Fruit fly (Drosophila melanogaster) whole organism, embryonic: Measurements from ENCODE around the gene CG13247.

Source experiments
- B-H2 ChIP-seq: fragments of 200-800 bp; sonication (Bioruptor generic); optimal IDR thresholded peaks from 2 replicates; lab custom pipeline; 2018; ENCODE audit warnings: missing biosample characterization, mild to moderate bottlenecking, missing genetic modification characterization
- Bgb ChIP-seq: fragments of 200-800 bp; sonication (Bioruptor generic); IDR thresholded peaks from 2 replicates; pipeline ENCODE4 v1.3.6; 2022; ENCODE audit warnings: missing biosample characterization, missing genetic modification characterization; ENCODE audit not compliant: partially characterized antibody
- CG11398 ChIP-seq: fragments of 200-800 bp; sonication (Bioruptor generic); optimal IDR thresholded peaks from 2 replicates; lab custom pipeline; 2016; ENCODE audit warnings: missing biosample characterization, missing genetic modification characterization
- CG11504 ChIP-seq: fragments of 200-800 bp; sonication (Bioruptor generic); optimal IDR thresholded peaks from 3 replicates; lab custom pipeline; 2019; ENCODE audit warnings: missing biosample characterization, mild to moderate bottlenecking, missing genetic modification characterization, moderate library complexity
- CG11723 ChIP-seq: fragments of 200-800 bp; sonication (Bioruptor generic); optimal IDR thresholded peaks from 2 replicates; lab custom pipeline; 2017; ENCODE audit warnings: missing biosample characterization, mild to moderate bottlenecking, missing genetic modification characterization
- CG12659 ChIP-seq: fragments of 200-800 bp; sonication (Bioruptor generic); optimal IDR thresholded peaks from 3 replicates; lab custom pipeline; 2017; ENCODE audit warnings: mild to moderate bottlenecking, missing biosample characterization, missing genetic modification reagents, missing genetic modification characterization
- CG13624 ChIP-seq: fragments of 200-800 bp; sonication (Bioruptor generic); optimal IDR thresholded peaks from 2 replicates; lab custom pipeline; 2016; ENCODE audit warnings: missing biosample characterization, missing genetic modification characterization
- CG14441 ChIP-seq: fragments of 200-800 bp; sonication (Bioruptor generic); IDR thresholded peaks from 2 replicates; pipeline ENCODE4 v1.3.6; 2022; ENCODE audit warnings: missing biosample characterization, missing genetic modification characterization
- CG1602 ChIP-seq: fragments of 200-800 bp; sonication (Bioruptor generic); optimal IDR thresholded peaks from 3 replicates; lab custom pipeline; 2016; ENCODE audit warnings: missing biosample characterization, missing genetic modification characterization
- CG17385 ChIP-seq: fragments of 200-800 bp; sonication (Bioruptor generic); optimal IDR thresholded peaks from 3 replicates; lab custom pipeline; 2018; ENCODE audit warnings: missing biosample characterization, mild to moderate bottlenecking, missing genetic modification characterization
- CG2199 ChIP-seq: fragments of 200-800 bp; sonication (Bioruptor generic); IDR thresholded peaks from 3 replicates; pipeline ENCODE4 v1.3.6; 2022; ENCODE audit warnings: missing biosample characterization, missing genetic modification characterization
- CG30020 ChIP-seq: fragments of 200-800 bp; optimal IDR thresholded peaks from 2 replicates; lab custom pipeline; 2019; ENCODE audit warnings: missing biosample characterization, mild to moderate bottlenecking, missing genetic modification characterization, moderate library complexity
- CG31224 ChIP-seq: fragments of 200-800 bp; sonication (Bioruptor generic); IDR thresholded peaks from 2 replicates; pipeline ENCODE4 v1.3.6; 2022; ENCODE audit warnings: missing biosample characterization, missing genetic modification characterization
- CG31441 ChIP-seq: fragments of 200-800 bp; sonication (Bioruptor generic); IDR thresholded peaks from 2 replicates; pipeline ENCODE4 v1.3.6; 2022; ENCODE audit warnings: missing biosample characterization, missing genetic modification characterization
- CG3163 ChIP-seq: fragments of 200-800 bp; sonication (Bioruptor generic); optimal IDR thresholded peaks from 3 replicates; lab custom pipeline; 2016; ENCODE audit warnings: missing biosample characterization, missing genetic modification characterization
- CG3281 ChIP-seq: fragments of 200-800 bp; sonication (Bioruptor generic); optimal IDR thresholded peaks from 3 replicates; lab custom pipeline; 2017; ENCODE audit warnings: missing biosample characterization, mild to moderate bottlenecking, missing genetic modification characterization
- CG33213 ChIP-seq: fragments of 200-800 bp; sonication (Bioruptor generic); optimal IDR thresholded peaks from 3 replicates; lab custom pipeline; 2016; ENCODE audit warnings: missing biosample characterization, missing genetic modification characterization
- CG34224 ChIP-seq: fragments of 200-800 bp; sonication (Bioruptor generic); IDR thresholded peaks from 3 replicates; pipeline ENCODE4 v1.3.6; 2022; ENCODE audit warnings: missing biosample characterization, missing genetic modification characterization; ENCODE audit not compliant: partially characterized antibody
- CG3995 ChIP-seq: fragments of 200-800 bp; sonication (Bioruptor generic); optimal IDR thresholded peaks from 3 replicates; lab custom pipeline; 2016; ENCODE audit warnings: missing biosample characterization, missing genetic modification characterization
- CG4854 ChIP-seq: fragments of 200-800 bp; sonication (Bioruptor generic); optimal IDR thresholded peaks from 2 replicates; lab custom pipeline; 2016; ENCODE audit warnings: missing biosample characterization, missing genetic modification characterization, inconsistent platforms
- CG7372 ChIP-seq: fragments of 200-800 bp; sonication (Bioruptor generic); IDR thresholded peaks from 2 replicates; pipeline ENCODE4 v1.3.6; 2022; ENCODE audit warnings: missing biosample characterization, missing genetic modification characterization
- CG8290 ChIP-seq, 3 experiments: fragments of 200-800 bp; sonication (Bioruptor generic); optimal IDR thresholded peaks; 2 replicates each; lab custom pipeline; 2016 to 2019; ENCODE audit warnings: missing biosample characterization in 3 of 3, missing genetic modification characterization in 3 of 3, mild to moderate bottlenecking in 2 of 3, moderate library complexity in 1 of 3
- CG8944 ChIP-seq: fragments of 200-800 bp; sonication (Bioruptor generic); optimal IDR thresholded peaks from 3 replicates; lab custom pipeline; 2016; ENCODE audit warnings: missing biosample characterization, missing genetic modification characterization
- CHES-1-like ChIP-seq: fragments of 200-800 bp; sonication (Bioruptor generic); optimal IDR thresholded peaks from 2 replicates; lab custom pipeline; 2016; ENCODE audit warnings: missing biosample characterization, missing genetic modification characterization
- Camta ChIP-seq: fragments of 200-800 bp; sonication (Bioruptor generic); optimal IDR thresholded peaks from 2 replicates; lab custom pipeline; 2016; ENCODE audit warnings: missing biosample characterization, missing genetic modification characterization
- Fer2 ChIP-seq: fragments of 200-800 bp; sonication (Bioruptor generic); optimal IDR thresholded peaks from 2 replicates; lab custom pipeline; 2018; ENCODE audit warnings: missing biosample characterization, mild to moderate bottlenecking, missing genetic modification characterization, moderate library complexity
- Hand ChIP-seq: fragments of 200-800 bp; sonication (Bioruptor generic); optimal IDR thresholded peaks from 2 replicates; lab custom pipeline; 2017; ENCODE audit warnings: mild to moderate bottlenecking, missing biosample characterization, missing genetic modification reagents, missing genetic modification characterization
- Hsf ChIP-seq: fragments of 200-800 bp; sonication (Bioruptor generic); optimal IDR thresholded peaks from 3 replicates; lab custom pipeline; 2016; ENCODE audit warnings: missing biosample characterization, missing genetic modification characterization
- Mad ChIP-seq: fragments of 200-800 bp; sonication (Bioruptor generic); optimal IDR thresholded peaks from 2 replicates; lab custom pipeline; 2016; ENCODE audit warnings: missing biosample characterization, missing genetic modification characterization
- NC2β ChIP-seq: fragments of 200-800 bp; sonication (Bioruptor generic); optimal IDR thresholded peaks from 2 replicates; lab custom pipeline; 2016; ENCODE audit warnings: missing biosample characterization, missing genetic modification characterization
- Side ChIP-seq: fragments of 200-800 bp; sonication (Bioruptor generic); optimal IDR thresholded peaks from 2 replicates; lab custom pipeline; 2016; ENCODE audit warnings: missing biosample characterization, missing genetic modification characterization
- Sox100B ChIP-seq: fragments of 200-800 bp; sonication (Bioruptor generic); optimal IDR thresholded peaks from 3 replicates; lab custom pipeline; 2018; ENCODE audit warnings: missing biosample characterization, mild to moderate bottlenecking, missing genetic modification characterization
- aop ChIP-seq: fragments of 200-800 bp; sonication (Bioruptor generic); IDR thresholded peaks from 2 replicates; pipeline ENCODE4 v1.3.6; 2022; ENCODE audit warnings: missing biosample characterization, missing genetic modification characterization
- az2 ChIP-seq: fragments of 200-800 bp; sonication (Bioruptor generic); optimal IDR thresholded peaks from 3 replicates; lab custom pipeline; 2016; ENCODE audit warnings: missing biosample characterization, missing genetic modification characterization
- bab2 ChIP-seq: fragments of 200-800 bp; sonication (Bioruptor generic); optimal IDR thresholded peaks from 2 replicates; lab custom pipeline; 2016; ENCODE audit warnings: missing biosample characterization, missing genetic modification characterization
- chn ChIP-seq: fragments of 200-800 bp; sonication (Bioruptor generic); optimal IDR thresholded peaks from 2 replicates; lab custom pipeline; 2016; ENCODE audit warnings: missing biosample characterization, missing genetic modification characterization
- danr ChIP-seq: fragments of 200-800 bp; sonication (Bioruptor generic); IDR thresholded peaks from 2 replicates; pipeline ENCODE4 v1.3.6; 2022; ENCODE audit warnings: missing biosample characterization, missing genetic modification characterization
- fd102C ChIP-seq: fragments of 200-800 bp; sonication (Bioruptor generic); optimal IDR thresholded peaks from 2 replicates; lab custom pipeline; 2018; ENCODE audit warnings: missing biosample characterization, mild to moderate bottlenecking, missing genetic modification characterization, moderate library complexity
- fru ChIP-seq: fragments of >200 bp; optimal IDR thresholded peaks from 2 replicates; lab custom pipeline; 2017
- kah ChIP-seq: fragments of 200-800 bp; sonication (Bioruptor generic); optimal IDR thresholded peaks from 2 replicates; lab custom pipeline; 2018; ENCODE audit warnings: missing biosample characterization, mild to moderate bottlenecking, missing genetic modification characterization
- maf-S ChIP-seq: fragments of 200-800 bp; sonication (Bioruptor generic); optimal IDR thresholded peaks from 2 replicates; lab custom pipeline; 2016; ENCODE audit warnings: missing biosample characterization, missing genetic modification characterization
- nom ChIP-seq: fragments of 200-800 bp; sonication (Bioruptor generic); optimal IDR thresholded peaks from 2 replicates; lab custom pipeline; 2017; ENCODE audit warnings: missing biosample characterization, missing genetic modification characterization, mild to moderate bottlenecking, moderate library complexity, missing genetic modification reagents
- psq ChIP-seq: fragments of 200-800 bp; sonication (Bioruptor generic); optimal IDR thresholded peaks from 2 replicates; lab custom pipeline; 2017; ENCODE audit warnings: missing biosample characterization, missing genetic modification characterization
- pzg ChIP-seq: fragments of 200-800 bp; sonication (Bioruptor generic); optimal IDR thresholded peaks from 3 replicates; lab custom pipeline; 2018; ENCODE audit warnings: missing biosample characterization, mild to moderate bottlenecking, missing genetic modification characterization, moderate library complexity
- scrt ChIP-seq: fragments of 200-800 bp; sonication (Bioruptor generic); optimal IDR thresholded peaks from 2 replicates; lab custom pipeline; 2018; ENCODE audit warnings: missing biosample characterization, mild to moderate bottlenecking, missing genetic modification characterization, moderate library complexity
- slou ChIP-seq: fragments of 200-800 bp; sonication (Bioruptor generic); optimal IDR thresholded peaks from 3 replicates; lab custom pipeline; 2016; ENCODE audit warnings: missing biosample characterization, missing genetic modification characterization
- tap ChIP-seq: fragments of 200-800 bp; optimal IDR thresholded peaks from 3 replicates; lab custom pipeline; 2019; ENCODE audit warnings: missing biosample characterization, mild to moderate bottlenecking, missing genetic modification characterization, moderate library complexity
- tin ChIP-seq: fragments of 200-800 bp; sonication (Bioruptor generic); optimal IDR thresholded peaks from 3 replicates; lab custom pipeline; 2016; ENCODE audit warnings: missing biosample characterization, missing genetic modification characterization
- ttk ChIP-seq: fragments of 200-800 bp; sonication (Bioruptor generic); IDR thresholded peaks from 2 replicates; pipeline ENCODE4 v2.1.2; 2022; ENCODE audit warnings: missing biosample characterization, missing genetic modification characterization
- tup ChIP-seq: fragments of 200-800 bp; sonication (Bioruptor generic); optimal IDR thresholded peaks from 2 replicates; lab custom pipeline; 2016; ENCODE audit warnings: missing biosample characterization, mild to moderate bottlenecking, missing genetic modification characterization, moderate library complexity

CG13247 gene

dm6 chr3L:20384086-20384810, 14.1 kb downstream of the CG13247 start, which contains the start of the genes CG5498 and fbl (continued):
- peak; percentile 18 for TF ChIP-seq Side (GFP tag; lab: Kevin White, UChicago)
- TF ChIP-seq B-H2 = peak; percentile 70
- peak; percentile 18 for TF ChIP-seq NC2β (GFP tag; lab: Kevin White, UChicago)
- TF ChIP-seq aop = no peak
- TF ChIP-seq CG1602 = peak; percentile 64
- peak; percentile 13 for TF ChIP-seq tap (tag; lab: Kevin White, UChicago)
- TF ChIP-seq Sox100B (GFP tag; lab: Kevin White, UChicago) = peak; percentile 73
- peak; percentile 99 for TF ChIP-seq CG11504 (tag; lab: Kevin White, UChicago)
- TF ChIP-seq tin (GFP tag; lab: Kevin White, UChicago) = peak; percentile 46
- TF ChIP-seq CG31441 (GFP tag; lab: Robert Waterston, UW) = peak; percentile 66
- TF ChIP-seq chn (GFP tag; lab: Kevin White, UChicago) = peak; percentile 46
- TF ChIP-seq tup (GFP tag; lab: Kevin White, UChicago) = no peak
- peak; percentile 65 for TF ChIP-seq CG3281 (GFP tag; lab: Kevin White, UChicago)
- TF ChIP-seq bab2 (GFP tag; lab: Kevin White, UChicago) = peak; percentile 53
- TF ChIP-seq Hsf (GFP tag; lab: Kevin White, UChicago) = peak; percentile 78
- no peak for TF ChIP-seq CG3163 (GFP tag; lab: Kevin White, UChicago)
- TF ChIP-seq CG34224 = peak; percentile 37; the same call in 1 of the 3 replicates
- TF ChIP-seq CG3995 = peak; percentile 10
- TF ChIP-seq kah = no peak
- TF ChIP-seq slou = peak; percentile 20
- TF ChIP-seq CG8290 (GFP tag; optimal IDR thresholded peaks at IDR 0.05; lab: Kevin White, UChicago) = peak; percentile 37
- TF ChIP-seq CG8290 (tag; optimal IDR thresholded peaks at IDR 0.05; lab: Kevin White, UChicago) = no peak
- TF ChIP-seq CHES-1-like (GFP tag; lab: Kevin White, UChicago) = peak; percentile 5
- peak; percentile 29 for TF ChIP-seq CG33213
- TF ChIP-seq fru (lab: Kevin White, UChicago) = no peak
- TF ChIP-seq CG4854 (GFP tag; lab: Kevin White, UChicago) = peak; percentile 16
- no peak for TF ChIP-seq CG2199 (GFP tag; lab: Robert Waterston, UW)
- 0 out of 2 replicates have a peak, but pooled peaks have one; percentile 29 for TF ChIP-seq CG7372 (GFP tag; lab: Robert Waterston, UW)
- peak; percentile 55 for TF ChIP-seq az2 (GFP tag; lab: Kevin White, UChicago)
- TF ChIP-seq CG17385 (GFP tag; lab: Kevin White, UChicago) = peak; percentile 61
- TF ChIP-seq Bgb = no peak
- no peak for TF ChIP-seq Hand (GFP tag; lab: Kevin White, UChicago)
- no peak for TF ChIP-seq danr (GFP tag; lab: Robert Waterston, UW)
- TF ChIP-seq CG11398 (GFP tag; lab: Kevin White, UChicago) = no peak
- peak; percentile 45 for TF ChIP-seq Camta (GFP tag; lab: Kevin White, UChicago)
- peak; percentile 2 for TF ChIP-seq CG8944 (GFP tag; lab: Kevin White, UChicago)
- TF ChIP-seq CG14441 (GFP tag; lab: Robert Waterston, UW) = no peak
- no peak for TF ChIP-seq fd102C (GFP tag; lab: Kevin White, UChicago)
- no peak for TF ChIP-seq nom (GFP tag; lab: Kevin White, UChicago)
- no peak for TF ChIP-seq CG31224 (GFP tag; lab: Robert Waterston, UW)
- TF ChIP-seq psq (GFP tag; lab: Kevin White, UChicago) = no peak
- TF ChIP-seq pzg (GFP tag; lab: Kevin White, UChicago) = peak; percentile 33
- no peak for TF ChIP-seq ttk
- peak; percentile 64 for TF ChIP-seq CG30020 (tag; lab: Kevin White, UChicago)
- no peak for TF ChIP-seq CG11723 (GFP tag; lab: Kevin White, UChicago)
- TF ChIP-seq CG12659 (GFP tag; lab: Kevin White, UChicago) = peak; percentile 76
- peak; percentile 40 for TF ChIP-seq Mad (GFP tag; lab: Kevin White, UChicago)
- no peak for TF ChIP-seq maf-S (GFP tag; lab: Kevin White, UChicago)
- TF ChIP-seq Fer2 = peak; percentile 61
- TF ChIP-seq scrt = peak; percentile 49
- TF ChIP-seq CG13624 (GFP tag; lab: Kevin White, UChicago) = peak; percentile 62
